Worm (Caenorhabditis elegans): ENCODE measurements around the gene ZK105.12.
"Not testable (repeated sequence)": the region's sequence is repeated elsewhere in the genome, so short reads cannot be mapped to it uniquely, and the experiment has no call there.

Gene ZK105.12

ce11 chrV:7705316-7705715 lies 10.6 kb downstream of the ZK105.12 start, which contains the start of gene srw-3:
srw-3 (plus strand) TSS chrV:7705616.
- TF ChIP-seq fkh-6 (tag; optimal IDR thresholded peaks at IDR 0.05) (no peak), nfya-1 (tag; optimal IDR thresholded peaks at IDR 0.05) (no peak), ceh-9 (tag; optimal IDR thresholded peaks at IDR 0.05) (no peak), tbx-7 (tag; optimal IDR thresholded peaks at IDR 0.05) (no peak), ceh-2 (tag; optimal IDR thresholded peaks at IDR 0.05) (no peak), sox-2 (GFP tag; IDR thresholded peaks at IDR 0.05) (no peak), sdc-2 (tag; optimal IDR thresholded peaks at IDR 0.05) (no peak), tbx-2 (tag; optimal IDR thresholded peaks at IDR 0.05) (no peak), unc-3 (GFP tag; conservative IDR thresholded peaks at IDR 0.05) (no peak), unc-3 (tag; optimal IDR thresholded peaks at IDR 0.05) (no peak), hlh-15 (tag; optimal IDR thresholded peaks at IDR 0.05) (no peak), pat-9 (tag; optimal IDR thresholded peaks at IDR 0.05) (no peak), nhr-11 (tag; optimal IDR thresholded peaks at IDR 0.05) (no peak), K09A11.1 (tag; optimal IDR thresholded peaks at IDR 0.05; ENCODE audit: insufficient read depth) (no peak), elt-2 (tag; optimal IDR thresholded peaks at IDR 0.05) (no peak), sox-4 (tag; optimal IDR thresholded peaks at IDR 0.05) (no peak), ama-1 (optimal IDR thresholded peaks at IDR 0.05) (no peak), K02D7.2 (tag; optimal IDR thresholded peaks at IDR 0.05) (no peak)

DNA sequence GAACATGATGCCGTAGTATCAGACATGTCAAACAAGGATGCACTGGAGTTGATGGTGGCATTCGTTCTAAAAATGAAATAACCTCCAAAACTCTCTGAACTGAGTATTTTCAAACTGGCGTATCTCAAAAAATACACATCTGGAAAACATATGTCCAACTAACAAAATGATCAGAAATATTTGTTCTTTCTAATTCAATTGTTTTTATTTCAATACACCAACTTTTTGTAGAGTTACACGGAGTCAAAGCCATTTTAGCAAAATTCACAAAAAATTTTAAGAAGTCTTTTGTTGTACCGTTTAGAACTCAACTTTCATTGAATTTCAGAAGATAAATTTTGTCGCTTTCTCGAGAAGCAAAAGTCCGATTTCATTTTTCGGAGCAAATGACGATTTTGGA lies 12.4 kb downstream of the ZK105.12 start, which contains the start of gene srsx-40:
srsx-40 (minus strand) TSS at position 101 of the 400 bp plus-strand sequence.
- TF ChIP-seq che-1, rnt-1, fkh-6 (tag; optimal IDR thresholded peaks at IDR 0.05): not testable (repeated sequence)

DNA sequence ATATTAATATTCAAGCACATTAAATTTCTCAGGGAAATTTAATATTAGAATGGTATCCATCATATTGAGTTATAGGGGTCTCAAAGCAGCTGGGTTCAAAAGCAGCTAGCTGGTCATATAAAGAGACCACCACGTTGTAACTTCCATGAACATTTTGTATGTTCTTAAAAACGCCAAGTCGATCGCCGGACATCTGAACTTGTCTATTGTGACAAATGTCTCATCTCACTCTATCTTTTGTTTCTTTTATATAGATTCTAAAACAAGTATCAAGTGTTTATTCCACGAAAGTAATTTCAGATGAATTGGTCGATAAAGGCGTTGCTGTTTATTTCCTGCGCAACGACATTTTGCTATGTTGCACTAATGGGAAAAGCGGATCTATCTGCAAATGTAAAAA lies 19.1 kb downstream of the ZK105.12 start, which contains the start of gene ZK105.3:
ZK105.3 (plus strand) TSS at position 301 of the 400 bp plus-strand sequence.
- TF ChIP-seq sox-2 (GFP tag; IDR thresholded peaks at IDR 0.05) (no peak), pax-1 (tag; optimal IDR thresholded peaks at IDR 0.05) (no peak), ceh-48 (tag; optimal IDR thresholded peaks at IDR 0.05) (no peak), sdc-2 (tag; optimal IDR thresholded peaks at IDR 0.05) (no peak), unc-55 (GFP tag; optimal IDR thresholded peaks at IDR 0.05) (no peak), ama-1 (optimal IDR thresholded peaks at IDR 0.05) (no peak), ceh-6 (GFP tag; optimal IDR thresholded peaks at IDR 0.05) (no peak), ceh-19 (GFP tag; optimal IDR thresholded peaks at IDR 0.05) (no peak), pha-2 (tag; optimal IDR thresholded peaks at IDR 0.05) (no peak), unc-3 (GFP tag; conservative IDR thresholded peaks at IDR 0.05) (no peak), unc-3 (tag; optimal IDR thresholded peaks at IDR 0.05) (no peak), C38D4.7 (GFP tag; optimal IDR thresholded peaks at IDR 0.05) (no peak), ahr-1 (tag; optimal IDR thresholded peaks at IDR 0.05) (no peak), ceh-45 (GFP tag; IDR thresholded peaks at IDR 0.05) (no peak), madf-2 (tag; optimal IDR thresholded peaks at IDR 0.05) (no peak)

DNA sequence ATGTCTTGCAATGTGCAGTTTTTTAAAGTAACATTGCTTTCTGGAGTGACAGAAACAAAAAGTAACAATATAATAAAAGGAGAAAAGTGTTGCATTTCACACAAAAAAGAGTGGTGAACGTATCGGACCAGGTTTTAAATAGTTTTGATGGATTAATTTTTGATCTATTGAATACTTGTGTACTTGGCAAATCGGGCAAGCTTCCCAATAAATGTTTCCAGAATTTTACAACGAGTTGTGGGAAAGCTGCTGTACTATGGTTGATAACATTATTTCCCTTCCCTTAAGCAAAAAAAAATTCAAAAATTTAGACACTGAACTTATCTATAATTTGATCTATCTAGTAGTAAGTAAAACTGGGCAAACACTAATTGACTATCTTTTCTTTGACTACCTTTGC lies 22.5 kb downstream of the ZK105.12 start, which contains the start of gene C12D5.10:
C12D5.10 (minus strand) TSS at position 101 of the 400 bp plus-strand sequence.
- no peak for TF ChIP-seq dve-1 (tag; optimal IDR thresholded peaks at IDR 0.05)
- TF ChIP-seq ceh-2 (tag; optimal IDR thresholded peaks at IDR 0.05), result no peak
- no peak for TF ChIP-seq ceh-48 (tag; optimal IDR thresholded peaks at IDR 0.05)
- TF ChIP-seq C38D4.7 (GFP tag; optimal IDR thresholded peaks at IDR 0.05), result no peak
- no peak for TF ChIP-seq ceh-45 (GFP tag; IDR thresholded peaks at IDR 0.05)
- TF ChIP-seq ceh-18 (tag; optimal IDR thresholded peaks at IDR 0.05), result no peak
- no peak for TF ChIP-seq pqm-1 (tag; optimal IDR thresholded peaks at IDR 0.05)
- TF ChIP-seq ceh-34 (tag; optimal IDR thresholded peaks at IDR 0.05), result no peak
- no peak for TF ChIP-seq unc-3 (GFP tag; conservative IDR thresholded peaks at IDR 0.05)
- TF ChIP-seq unc-3 (tag; optimal IDR thresholded peaks at IDR 0.05), result no peak
- TF ChIP-seq odd-2 (tag; optimal IDR thresholded peaks at IDR 0.05), result no peak

Measured in whole organism, late embryonic.